Fruit fly (Drosophila melanogaster) whole organism, embryonic: ENCODE measurements around the gene CG15196.
A peak's percentile ranks its signal among the peaks of the same experiment; 100 is the strongest.

Experiments
- Adf1 ChIP-seq: fragments of 200-800 bp; sonication (Bioruptor generic); IDR thresholded peaks from 2 replicates; pipeline ENCODE4 v1.3.6; 2022; ENCODE audit warnings: missing biosample characterization, missing genetic modification characterization
- B-H1 ChIP-seq: fragments of 200-800 bp; sonication (Bioruptor generic); IDR thresholded peaks from 3 replicates; pipeline ENCODE4 v1.3.6; 2022; ENCODE audit warnings: missing biosample characterization, missing genetic modification characterization
- CG10209 ChIP-seq: fragments of 200-800 bp; sonication (Bioruptor generic); optimal IDR thresholded peaks from 3 replicates; lab custom pipeline; 2017; ENCODE audit warnings: missing biosample characterization, mild to moderate bottlenecking, missing genetic modification characterization, missing genetic modification reagents
- CG1024 ChIP-seq: fragments of 200-800 bp; sonication (Bioruptor generic); IDR thresholded peaks from 2 replicates; pipeline ENCODE4 v1.3.6; 2022; ENCODE audit warnings: missing biosample characterization, missing genetic modification characterization
- CG11456 ChIP-seq: fragments of 200-800 bp; sonication (Bioruptor generic); IDR thresholded peaks from 3 replicates; pipeline ENCODE4 v1.3.6; 2022; ENCODE audit warnings: missing biosample characterization, missing genetic modification characterization
- CG11504 ChIP-seq: fragments of 200-800 bp; sonication (Bioruptor generic); optimal IDR thresholded peaks from 3 replicates; lab custom pipeline; 2019; ENCODE audit warnings: missing biosample characterization, mild to moderate bottlenecking, missing genetic modification characterization, moderate library complexity
- CG12219 ChIP-seq: fragments of 200-800 bp; sonication (Bioruptor generic); optimal IDR thresholded peaks from 3 replicates; lab custom pipeline; 2018; ENCODE audit warnings: missing biosample characterization, mild to moderate bottlenecking, missing genetic modification characterization
- CG12744 ChIP-seq: fragments of 200-800 bp; sonication (Bioruptor generic); optimal IDR thresholded peaks from 2 replicates; lab custom pipeline; 2016; ENCODE audit warnings: missing biosample characterization, missing genetic modification characterization
- CG14667 ChIP-seq: fragments of 200-800 bp; sonication (Bioruptor generic); IDR thresholded peaks from 2 replicates; pipeline ENCODE4 v1.3.6; 2022; ENCODE audit warnings: missing biosample characterization, missing genetic modification characterization
- CG16813 ChIP-seq: fragments of 200-800 bp; sonication (Bioruptor generic); IDR thresholded peaks from 3 replicates; pipeline ENCODE4 v1.3.6; 2022; ENCODE audit warnings: missing biosample characterization, missing genetic modification characterization; ENCODE audit not compliant: partially characterized antibody
- CG17359 ChIP-seq: fragments of 200-800 bp; sonication (Bioruptor generic); optimal IDR thresholded peaks from 3 replicates; lab custom pipeline; 2018; ENCODE audit warnings: missing biosample characterization, mild to moderate bottlenecking, missing genetic modification characterization, moderate library complexity
- CG17802 ChIP-seq: fragments of 200-800 bp; sonication (Bioruptor generic); optimal IDR thresholded peaks from 2 replicates; lab custom pipeline; 2018; ENCODE audit warnings: missing biosample characterization, mild to moderate bottlenecking, missing genetic modification characterization, moderate library complexity
- CG2129 ChIP-seq: fragments of 200-800 bp; sonication (Bioruptor generic); IDR thresholded peaks from 2 replicates; pipeline ENCODE4 v1.3.6; 2022; ENCODE audit warnings: missing biosample characterization, missing genetic modification characterization; ENCODE audit not compliant: partially characterized antibody
- CG30431 ChIP-seq: fragments of 200-800 bp; sonication (Bioruptor generic); optimal IDR thresholded peaks from 2 replicates; lab custom pipeline; 2017; ENCODE audit warnings: missing biosample characterization, missing genetic modification characterization
- CG33557 ChIP-seq: fragments of 200-800 bp; sonication (Bioruptor generic); optimal IDR thresholded peaks from 2 replicates; lab custom pipeline; 2019; ENCODE audit warnings: missing biosample characterization, mild to moderate bottlenecking, missing genetic modification characterization, moderate library complexity
- CG4404 ChIP-seq: fragments of 200-800 bp; sonication (Bioruptor generic); IDR thresholded peaks from 2 replicates; pipeline ENCODE4 v1.3.6; 2022; ENCODE audit warnings: missing biosample characterization, missing genetic modification characterization
- CG7271 ChIP-seq: fragments of 200-800 bp; sonication (Bioruptor generic); optimal IDR thresholded peaks from 2 replicates; lab custom pipeline; 2018; ENCODE audit warnings: missing biosample characterization, mild to moderate bottlenecking, missing genetic modification characterization, moderate library complexity
- CG7357 ChIP-seq: fragments of 200-800 bp; sonication (Bioruptor generic); IDR thresholded peaks from 3 replicates; pipeline ENCODE4 v1.3.6; 2022; ENCODE audit warnings: missing biosample characterization, missing genetic modification characterization
- CG7745 ChIP-seq: fragments of 200-800 bp; sonication (Bioruptor generic); optimal IDR thresholded peaks from 2 replicates; lab custom pipeline; 2018; ENCODE audit warnings: missing biosample characterization, mild to moderate bottlenecking, missing genetic modification characterization, moderate library complexity
- CG7963 ChIP-seq: fragments of 200-800 bp; sonication (Bioruptor generic); IDR thresholded peaks from 3 replicates; pipeline ENCODE4 v1.3.6; 2022; ENCODE audit warnings: missing biosample characterization, missing genetic modification characterization; ENCODE audit not compliant: partially characterized antibody
- CG9797 ChIP-seq: fragments of 200-800 bp; sonication (Bioruptor generic); optimal IDR thresholded peaks from 3 replicates; lab custom pipeline; 2018; ENCODE audit warnings: missing biosample characterization, mild to moderate bottlenecking, missing genetic modification characterization
- CG9876 ChIP-seq: fragments of 200-800 bp; sonication (Bioruptor generic); optimal IDR thresholded peaks from 2 replicates; lab custom pipeline; 2016; ENCODE audit warnings: missing biosample characterization, missing genetic modification characterization
- CG9932 ChIP-seq: fragments of 200-800 bp; sonication (Bioruptor generic); IDR thresholded peaks from 2 replicates; pipeline ENCODE4 v1.3.6; 2022; ENCODE audit warnings: missing biosample characterization, missing genetic modification characterization
- Camta ChIP-seq: fragments of 200-800 bp; sonication (Bioruptor generic); optimal IDR thresholded peaks from 2 replicates; lab custom pipeline; 2016; ENCODE audit warnings: missing biosample characterization, missing genetic modification characterization
- Elba2 ChIP-seq: fragments of 200-800 bp; sonication (Bioruptor generic); optimal IDR thresholded peaks from 3 replicates; lab custom pipeline; 2016; ENCODE audit warnings: missing biosample characterization, missing genetic modification characterization
- GATAe ChIP-seq: fragments of 200-800 bp; sonication (Bioruptor generic); conservative IDR thresholded peaks from 2 replicates; pipeline ENCODE4 v1.3.6; 2022; ENCODE audit warnings: missing biosample characterization, missing genetic modification characterization
- Hr51 ChIP-seq, 2 experiments: fragments of 200-800 bp; sonication (Bioruptor generic); optimal IDR thresholded peaks; 2 replicates in 1 of 2; 3 replicates in 1 of 2; lab custom pipeline; 2016 to 2018; ENCODE audit warnings: missing biosample characterization in 2 of 2, missing genetic modification characterization in 2 of 2, mild to moderate bottlenecking in 1 of 2, moderate library complexity in 1 of 2
- Lim3 ChIP-seq: fragments of 200-800 bp; sonication (Bioruptor generic); IDR thresholded peaks from 2 replicates; pipeline ENCODE4 v1.3.6; 2022; ENCODE audit warnings: missing biosample characterization, missing genetic modification characterization
- Lpt ChIP-seq: fragments of >200 bp; optimal IDR thresholded peaks from 2 replicates; lab custom pipeline; 2018; ENCODE audit warnings: missing biosample characterization, missing genetic modification characterization
- NC2α ChIP-seq: fragments of 200-800 bp; sonication (Bioruptor generic); optimal IDR thresholded peaks from 2 replicates; lab custom pipeline; 2016; ENCODE audit warnings: missing biosample characterization, missing genetic modification characterization
- NfI ChIP-seq: fragments of 200-800 bp; sonication (Bioruptor generic); optimal IDR thresholded peaks from 3 replicates; lab custom pipeline; 2018; ENCODE audit warnings: missing biosample characterization, mild to moderate bottlenecking, missing genetic modification characterization, moderate library complexity
- Scr ChIP-seq: fragments of 200-800 bp; sonication (Bioruptor generic); IDR thresholded peaks from 2 replicates; pipeline ENCODE4 v1.3.6; 2022; ENCODE audit warnings: missing biosample characterization, missing genetic modification characterization; ENCODE audit not compliant: partially characterized antibody
- Six4 ChIP-seq: fragments of 200-800 bp; sonication (Bioruptor generic); optimal IDR thresholded peaks from 2 replicates; lab custom pipeline; 2016; ENCODE audit warnings: missing biosample characterization, missing genetic modification characterization
- Sox100B ChIP-seq: fragments of 200-800 bp; sonication (Bioruptor generic); optimal IDR thresholded peaks from 3 replicates; lab custom pipeline; 2018; ENCODE audit warnings: missing biosample characterization, mild to moderate bottlenecking, missing genetic modification characterization
- Ssrp ChIP-seq: fragments of 200-800 bp; sonication (Bioruptor generic); optimal IDR thresholded peaks from 2 replicates; lab custom pipeline; 2018; ENCODE audit warnings: missing biosample characterization, mild to moderate bottlenecking, missing genetic modification characterization, moderate library complexity
- Trl ChIP-seq, 3 experiments: fragments of >200 bp in 2 of 3; fragments of 200-800 bp in 1 of 3; sonication (Bioruptor generic) in 1 of 3; optimal IDR thresholded peaks; 2 replicates in 1 of 3; 3 replicates in 2 of 3; lab custom pipeline; 2016 to 2017; ENCODE audit warnings: missing biosample characterization in 1 of 3, missing genetic modification characterization in 1 of 3
- amos ChIP-seq: fragments of 200-800 bp; sonication (Bioruptor generic); IDR thresholded peaks from 2 replicates; pipeline ENCODE4 v1.3.6; 2022; ENCODE audit warnings: missing biosample characterization, missing genetic modification characterization; ENCODE audit not compliant: partially characterized antibody
- br ChIP-seq: fragments of >200 bp; optimal IDR thresholded peaks from 2 replicates; lab custom pipeline; 2017
- caup ChIP-seq: fragments of 200-800 bp; sonication (Bioruptor generic); optimal IDR thresholded peaks from 3 replicates; lab custom pipeline; 2017; ENCODE audit warnings: missing biosample characterization, mild to moderate bottlenecking, missing genetic modification characterization, moderate library complexity; ENCODE audit not compliant: severe bottlenecking
- fd64A ChIP-seq: fragments of 200-800 bp; sonication (Bioruptor generic); optimal IDR thresholded peaks from 3 replicates; lab custom pipeline; 2018; ENCODE audit warnings: missing biosample characterization, mild to moderate bottlenecking, missing genetic modification characterization
- grn ChIP-seq: fragments of 200-800 bp; sonication (Bioruptor generic); optimal IDR thresholded peaks from 3 replicates; lab custom pipeline; 2017; ENCODE audit warnings: missing biosample characterization, missing genetic modification characterization
- gsb-n ChIP-seq: fragments of 200-800 bp; sonication (Bioruptor generic); optimal IDR thresholded peaks from 3 replicates; lab custom pipeline; 2018; ENCODE audit warnings: missing biosample characterization, mild to moderate bottlenecking, missing genetic modification characterization
- kah ChIP-seq: fragments of 200-800 bp; sonication (Bioruptor generic); optimal IDR thresholded peaks from 2 replicates; lab custom pipeline; 2018; ENCODE audit warnings: missing biosample characterization, mild to moderate bottlenecking, missing genetic modification characterization
- mam ChIP-seq: fragments of 200-800 bp; sonication (Bioruptor generic); optimal IDR thresholded peaks from 3 replicates; lab custom pipeline; 2016; ENCODE audit warnings: missing biosample characterization, missing genetic modification characterization
- ro ChIP-seq: fragments of 200-800 bp; sonication (Bioruptor generic); IDR thresholded peaks from 2 replicates; pipeline ENCODE4 v1.3.6; 2022; ENCODE audit warnings: missing biosample characterization, missing genetic modification characterization
- row ChIP-seq: fragments of 200-800 bp; sonication (Bioruptor generic); IDR thresholded peaks from 3 replicates; pipeline ENCODE4 v1.3.6; 2022; ENCODE audit warnings: missing biosample characterization, missing genetic modification characterization
- sens ChIP-seq: fragments of 200-800 bp; sonication (Bioruptor generic); peaks from one replicate; lab custom pipeline; 2016; ENCODE audit warnings: missing biosample characterization, missing genetic modification characterization
- tin ChIP-seq: fragments of 200-800 bp; sonication (Bioruptor generic); optimal IDR thresholded peaks from 3 replicates; lab custom pipeline; 2016; ENCODE audit warnings: missing biosample characterization, missing genetic modification characterization
- trh ChIP-seq: fragments of 200-800 bp; sonication (Bioruptor generic); optimal IDR thresholded peaks from 2 replicates; lab custom pipeline; 2016; ENCODE audit warnings: missing biosample characterization, missing genetic modification characterization
- zen ChIP-seq: fragments of 200-800 bp; sonication (Bioruptor generic); optimal IDR thresholded peaks from 3 replicates; lab custom pipeline; 2018; ENCODE audit warnings: missing biosample characterization, mild to moderate bottlenecking, missing genetic modification characterization, moderate library complexity

Gene CG15196

DNA sequence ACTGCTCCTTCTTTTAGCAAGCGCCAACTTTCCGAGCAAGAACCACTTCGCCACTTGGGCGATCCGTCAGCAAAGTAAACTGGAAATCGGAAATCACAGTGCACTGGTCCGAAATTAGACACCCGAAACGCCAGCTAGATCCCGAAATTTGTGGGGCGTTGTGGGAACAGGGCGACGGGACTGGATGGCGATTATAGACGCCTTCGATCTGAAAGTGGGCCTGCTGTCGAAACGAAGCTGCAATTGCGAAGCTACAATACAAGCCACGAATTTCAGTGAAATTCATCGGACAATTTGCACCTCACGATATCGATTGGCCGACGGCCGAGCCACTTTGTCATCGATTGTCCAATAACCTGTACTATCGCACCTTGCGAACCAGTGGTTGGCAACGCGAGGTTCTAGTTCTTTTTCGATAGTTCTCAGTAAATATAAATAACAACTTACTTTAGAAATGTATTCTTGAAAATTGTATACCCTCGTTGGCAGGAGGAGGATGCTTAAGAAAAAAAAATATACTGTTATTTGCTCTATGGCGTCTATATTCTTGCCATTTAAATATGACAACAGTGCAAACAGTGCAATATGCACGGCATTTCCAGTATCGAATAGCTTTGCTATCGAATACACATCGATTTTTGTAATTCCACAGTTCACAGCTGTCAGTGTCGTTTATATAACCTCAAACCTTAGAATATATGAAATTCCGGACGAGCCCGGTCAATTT, 41.8 kb upstream of the CG15196 start, which contains the start of the genes hop and Tim8 (continued):
- TF ChIP-seq B-H1 (GFP tag; lab: Robert Waterston, UW) (no peak), CG1024 (GFP tag; lab: Robert Waterston, UW) (no peak), CG9797 (GFP tag; lab: Kevin White, UChicago) (peak; percentile 32), Sox100B (no peak), CG4404 (GFP tag; lab: Robert Waterston, UW) (no peak), Ssrp (tag; lab: Kevin White, UChicago) (no peak), CG2129 (GFP tag; lab: Robert Waterston, UW) (peak; percentile 65), CG14667 (GFP tag; lab: Robert Waterston, UW) (no peak), CG7271 (tag; lab: Kevin White, UChicago) (no peak), Hr51 (GFP tag; optimal IDR thresholded peaks at IDR 0.05; lab: Kevin White, UChicago) (no peak), Lim3 (GFP tag; lab: Robert Waterston, UW) (no peak), CG12219 (no peak), Lpt (GFP tag; lab: Kevin White, UChicago) (no peak), Camta (GFP tag; lab: Kevin White, UChicago) (no peak), NfI (GFP tag; lab: Kevin White, UChicago) (no peak), CG7963 (GFP tag; lab: Robert Waterston, UW) (peak; percentile 93), GATAe (GFP tag; lab: Robert Waterston, UW) (no peak), caup (GFP tag; lab: Kevin White, UChicago) (no peak), amos (GFP tag; lab: Robert Waterston, UW) (peak; percentile 89), CG7357 (GFP tag; lab: Robert Waterston, UW) (no peak), CG11456 (GFP tag; lab: Robert Waterston, UW) (no peak), Elba2 (GFP tag; lab: Kevin White, UChicago) (no peak), zen (tag; lab: Kevin White, UChicago) (no peak), tin (no peak), CG17802 (no peak), kah (no peak), CG30431 (no peak), trh (GFP tag; lab: Kevin White, UChicago) (no peak), row (GFP tag; lab: Robert Waterston, UW) (peak; percentile 53), Adf1 (GFP tag; lab: Robert Waterston, UW) (no peak), Six4 (GFP tag; lab: Kevin White, UChicago) (no peak), CG11504 (tag; lab: Kevin White, UChicago) (no peak), CG10209 (GFP tag; lab: Kevin White, UChicago) (no peak), NC2α (no peak), grn (GFP tag; lab: Kevin White, UChicago) (no peak), mam (no peak), Trl (optimal IDR thresholded peaks at IDR 0.05; lab: Kevin White, UChicago) (no peak), Trl (GFP tag; optimal IDR thresholded peaks at IDR 0.05; lab: Kevin White, UChicago) (no peak), CG33557 (GFP tag; lab: Kevin White, UChicago) (no peak), CG9876 (GFP tag; lab: Kevin White, UChicago) (no peak), CG7745 (tag; lab: Kevin White, UChicago) (no peak), ro (GFP tag; lab: Robert Waterston, UW) (no peak), gsb-n (tag; lab: Kevin White, UChicago) (no peak), br (lab: Kevin White, UChicago) (no peak), Scr (GFP tag; lab: Robert Waterston, UW) (peak; percentile 91), CG17359 (no peak), CG12744 (no peak), CG9932 (no peak), CG16813 (peak; percentile 95), fd64A (GFP tag; lab: Kevin White, UChicago) (no peak), sens (GFP tag; lab: Kevin White, UChicago) (peak; percentile 71)
